Worm (Caenorhabditis elegans): ENCODE results near the gene R10D12.10.
A peak's percentile ranks its signal among the peaks of the same experiment; 100 is the strongest.

Gene R10D12.10

ce11 chrV:13958247-13958646 is at the start of gene R10D12.10:
Gene R10D12.10, minus strand, starts transcription at chrV:13958347.
- no peak for TF ChIP-seq rnt-1 (tag; optimal IDR thresholded peaks at IDR 0.05)
- no peak for TF ChIP-seq C08G9.2 (tag; optimal IDR thresholded peaks at IDR 0.05)
- TF ChIP-seq Y22D7AL.16 (tag; optimal IDR thresholded peaks at IDR 0.05): no peak
- no peak for TF ChIP-seq odd-2 (tag; optimal IDR thresholded peaks at IDR 0.05)
- no peak for TF ChIP-seq nhr-232 (tag; optimal IDR thresholded peaks at IDR 0.05)
- TF ChIP-seq pros-1 (tag; optimal IDR thresholded peaks at IDR 0.05): no peak
- no peak for TF ChIP-seq pax-1 (tag; optimal IDR thresholded peaks at IDR 0.05)
- TF ChIP-seq ceh-19 (GFP tag; optimal IDR thresholded peaks at IDR 0.05): no peak
- no peak for TF ChIP-seq ceh-6 (GFP tag; optimal IDR thresholded peaks at IDR 0.05)

ce11 chrV:14006819-14007218 is 48.7 kb upstream of the R10D12.10 start:
- TF ChIP-seq tbx-7 (tag; optimal IDR thresholded peaks at IDR 0.05) (no peak), ceh-31 (tag; optimal IDR thresholded peaks at IDR 0.05) (peak; percentile 35), hlh-15 (tag; optimal IDR thresholded peaks at IDR 0.05) (no peak), unc-42 (tag; optimal IDR thresholded peaks at IDR 0.05) (peak; percentile 20), elt-2 (tag; optimal IDR thresholded peaks at IDR 0.05) (no peak), C08G9.2 (tag; optimal IDR thresholded peaks at IDR 0.05) (no peak), lim-6 (tag; optimal IDR thresholded peaks at IDR 0.05) (no peak), ceh-24 (tag; optimal IDR thresholded peaks at IDR 0.05) (no peak), ceh-9 (tag; optimal IDR thresholded peaks at IDR 0.05) (no peak), ceh-19 (GFP tag; optimal IDR thresholded peaks at IDR 0.05) (no peak), unc-55 (GFP tag; optimal IDR thresholded peaks at IDR 0.05) (no peak), ceh-14 (tag; optimal IDR thresholded peaks at IDR 0.05) (no peak), ceh-18 (tag; optimal IDR thresholded peaks at IDR 0.05) (no peak)

ce11 chrV:14005812-14006211 is 47.7 kb upstream of the R10D12.10 start, which contains the start of gene ric-7:
Gene ric-7, minus strand, starts transcription at chrV:14005912.
- TF ChIP-seq elt-4 (tag; optimal IDR thresholded peaks at IDR 0.05) (no peak), odd-2 (tag; optimal IDR thresholded peaks at IDR 0.05) (no peak), C08G9.2 (tag; optimal IDR thresholded peaks at IDR 0.05) (no peak), ceh-24 (tag; optimal IDR thresholded peaks at IDR 0.05) (no peak), pros-1 (tag; optimal IDR thresholded peaks at IDR 0.05) (no peak), sox-4 (tag; optimal IDR thresholded peaks at IDR 0.05) (no peak), ceh-22 (tag; optimal IDR thresholded peaks at IDR 0.05) (no peak), pax-1 (tag; optimal IDR thresholded peaks at IDR 0.05) (no peak), pqm-1 (tag; optimal IDR thresholded peaks at IDR 0.05) (no peak), hlh-8 (tag; optimal IDR thresholded peaks at IDR 0.05) (no peak), elt-2 (tag; optimal IDR thresholded peaks at IDR 0.05) (no peak), C38D4.7 (GFP tag; optimal IDR thresholded peaks at IDR 0.05) (no peak), pat-9 (tag; optimal IDR thresholded peaks at IDR 0.05) (no peak), ceh-14 (tag; optimal IDR thresholded peaks at IDR 0.05) (no peak)

- TF ChIP-seq pros-1 (tag; optimal IDR thresholded peaks at IDR 0.05) (no peak), pag-3 (tag; optimal IDR thresholded peaks at IDR 0.05; ENCODE audit: borderline replicate concordance) (no peak), K02D7.2 (tag; optimal IDR thresholded peaks at IDR 0.05) (no peak), unc-86 (tag; optimal IDR thresholded peaks at IDR 0.05) (no peak), unc-42 (tag; optimal IDR thresholded peaks at IDR 0.05) (peak; percentile 28), ref-2 (tag; optimal IDR thresholded peaks at IDR 0.05) (no peak)
Measured at ce11 chrV:14004342-14004741, 46.2 kb upstream of the R10D12.10 start.

DNA sequence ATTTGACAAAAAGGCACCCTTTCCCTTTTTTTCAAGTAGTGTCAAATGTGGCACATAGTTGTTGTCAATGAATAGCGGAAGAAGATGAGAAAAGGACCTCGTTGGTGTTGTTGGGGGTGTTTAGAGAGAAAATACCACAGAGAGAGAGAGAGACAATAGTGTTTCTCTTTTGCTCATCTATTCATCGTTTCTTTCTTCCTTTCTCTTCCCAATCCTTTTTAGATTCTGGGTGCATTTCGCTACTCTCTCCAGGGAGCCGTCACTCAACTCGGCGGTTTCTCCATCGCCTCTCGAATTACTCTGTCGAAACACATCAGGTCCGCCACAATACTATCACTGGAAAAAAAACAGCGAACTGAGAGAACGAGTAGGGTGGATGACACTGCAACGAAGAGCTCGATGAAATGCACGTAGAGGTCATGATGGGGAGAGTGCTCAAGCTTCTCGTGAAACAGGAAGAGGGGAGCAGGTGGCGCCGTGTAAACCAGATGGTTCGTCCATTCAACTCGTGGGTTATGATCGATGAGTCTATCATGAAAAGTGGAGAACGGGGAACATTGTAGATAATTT is 45.5 kb upstream of the R10D12.10 start:
- TF ChIP-seq unc-42 (tag; optimal IDR thresholded peaks at IDR 0.05) (peak; percentile 13), Y22D7AL.16 (tag; optimal IDR thresholded peaks at IDR 0.05) (no peak), hlh-8 (tag; optimal IDR thresholded peaks at IDR 0.05) (peak; percentile 21)

DNA sequence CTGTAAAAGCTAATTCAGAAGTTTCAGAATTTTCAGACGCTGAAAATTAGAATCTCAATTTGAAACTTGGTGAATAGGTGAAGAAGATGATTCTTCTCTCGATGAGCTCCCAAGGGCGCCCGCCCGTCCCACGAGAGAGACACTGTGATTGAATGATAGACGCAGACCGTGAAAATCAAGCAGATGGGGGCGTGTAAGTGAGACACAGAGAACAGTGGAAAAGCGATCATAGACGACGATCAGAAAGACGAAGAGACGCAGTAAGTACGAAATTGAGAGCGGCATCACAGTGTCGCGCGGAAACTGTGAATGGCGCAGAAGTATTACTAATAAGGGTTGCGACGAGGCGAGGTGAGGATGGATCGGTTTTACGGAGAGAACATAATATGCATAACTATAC is 44.3 kb upstream of the R10D12.10 start:
- TF ChIP-seq zip-5 (tag; optimal IDR thresholded peaks at IDR 0.05) (no peak), unc-55 (GFP tag; optimal IDR thresholded peaks at IDR 0.05) (peak; percentile 3), hlh-13 (GFP tag; optimal IDR thresholded peaks at IDR 0.05) (no peak), rnt-1 (tag; optimal IDR thresholded peaks at IDR 0.05) (peak; percentile 22), ceh-34 (tag; optimal IDR thresholded peaks at IDR 0.05) (peak; percentile 50), madf-2 (tag; optimal IDR thresholded peaks at IDR 0.05) (no peak), C08G9.2 (tag; optimal IDR thresholded peaks at IDR 0.05) (peak; percentile 39), C38D4.7 (GFP tag; optimal IDR thresholded peaks at IDR 0.05) (no peak), pat-9 (tag; optimal IDR thresholded peaks at IDR 0.05) (no peak), nhr-232 (tag; optimal IDR thresholded peaks at IDR 0.05) (no peak), ceh-9 (tag; optimal IDR thresholded peaks at IDR 0.05) (no peak), nfya-1 (tag; optimal IDR thresholded peaks at IDR 0.05) (peak; percentile 11), pha-4 (tag; optimal IDR thresholded peaks at IDR 0.05) (no peak), ceh-45 (GFP tag; IDR thresholded peaks at IDR 0.05) (no peak), fax-1 (tag; optimal IDR thresholded peaks at IDR 0.05) (no peak), tbx-2 (tag; optimal IDR thresholded peaks at IDR 0.05) (peak; percentile 44), ceh-48 (tag; optimal IDR thresholded peaks at IDR 0.05) (no peak), elt-2 (tag; optimal IDR thresholded peaks at IDR 0.05) (no peak), ceh-31 (tag; optimal IDR thresholded peaks at IDR 0.05) (peak; percentile 24), ceh-18 (tag; optimal IDR thresholded peaks at IDR 0.05) (peak; percentile 28), pax-1 (tag; optimal IDR thresholded peaks at IDR 0.05) (no peak)
